Fruit fly (Drosophila melanogaster): Measurements from ENCODE around the gene G9a.

The G9a gene

dm6 chrX:255369-255768 is 9.6 kb downstream of the G9a start, which contains the start of gene cin (continued):
- TF ChIP-seq ac (GFP tag; optimal IDR thresholded peaks at IDR 0.05) (no peak), Trl (optimal IDR thresholded peaks at IDR 0.05) (no peak), Trl (GFP tag; optimal IDR thresholded peaks at IDR 0.05) (no peak), fd96Cb (tag; optimal IDR thresholded peaks at IDR 0.05) (peak; percentile 17), al (GFP tag; IDR thresholded peaks at IDR 0.05) (no peak), CG30020 (tag; optimal IDR thresholded peaks at IDR 0.05) (peak; percentile 20), unpg (GFP tag; optimal IDR thresholded peaks at IDR 0.05) (peak; percentile 46), Tbp (GFP tag; optimal IDR thresholded peaks at IDR 0.05) (no peak), CG17186 (GFP tag; optimal IDR thresholded peaks at IDR 0.05) (no peak), CG13424 (tag; optimal IDR thresholded peaks at IDR 0.05) (peak; percentile 7), CG13894 (tag; optimal IDR thresholded peaks at IDR 0.05) (no peak), CG11456 (GFP tag; IDR thresholded peaks at IDR 0.05) (no peak), Awh (GFP tag; IDR thresholded peaks at IDR 0.05) (no peak), CG17361 (GFP tag; IDR thresholded peaks at IDR 0.05) (peak; percentile 62), CG8290 (GFP tag; optimal IDR thresholded peaks at IDR 0.05) (no peak), CG8290 (tag; optimal IDR thresholded peaks at IDR 0.05) (no peak), Gug (GFP tag; IDR thresholded peaks at IDR 0.05) (no peak), CG7271 (tag; optimal IDR thresholded peaks at IDR 0.05) (no peak), B-H1 (GFP tag; IDR thresholded peaks at IDR 0.05) (no peak), pita (GFP tag; optimal IDR thresholded peaks at IDR 0.05) (no peak), CG6654 (GFP tag; optimal IDR thresholded peaks at IDR 0.05) (no peak), Asciz (GFP tag; optimal IDR thresholded peaks at IDR 0.05) (no peak), zen (tag; optimal IDR thresholded peaks at IDR 0.05) (peak; percentile 42), az2 (GFP tag; optimal IDR thresholded peaks at IDR 0.05) (peak; percentile 31), CG4707 (GFP tag; optimal IDR thresholded peaks at IDR 0.05) (no peak), twi (tag; optimal IDR thresholded peaks at IDR 0.05) (peak; percentile 0)

DNA sequence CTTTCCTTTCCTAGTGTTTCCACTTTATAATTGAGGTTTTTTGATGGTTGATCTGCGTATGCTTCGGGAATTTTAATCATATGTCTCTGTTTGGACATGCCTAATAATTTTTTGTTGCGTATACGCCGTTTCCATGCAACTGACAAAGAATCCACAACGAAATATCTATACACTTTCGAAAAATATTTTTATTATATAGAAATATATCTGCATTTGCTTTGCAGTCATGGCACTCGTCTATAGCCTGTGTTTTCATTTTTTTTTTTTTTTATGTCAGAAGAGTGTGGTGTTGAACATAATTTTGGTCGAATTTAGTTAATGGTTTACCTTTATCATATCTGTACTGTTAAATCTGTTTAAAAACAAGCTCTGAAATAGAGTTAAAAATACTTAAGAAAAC is 17.1 kb downstream of the G9a start:
- TF ChIP-seq D19A (tag; optimal IDR thresholded peaks at IDR 0.05) (peak; percentile 78), dmrt99B (tag; optimal IDR thresholded peaks at IDR 0.05) (no peak), gem (tag; optimal IDR thresholded peaks at IDR 0.05) (peak; percentile 1), gt (GFP tag; IDR thresholded peaks at IDR 0.05) (no peak), bcd (GFP tag; optimal IDR thresholded peaks at IDR 0.05) (no peak), ara (GFP tag; IDR thresholded peaks at IDR 0.05) (no peak), gro (GFP tag; optimal IDR thresholded peaks at IDR 0.05) (no peak), Side (GFP tag; optimal IDR thresholded peaks at IDR 0.05) (no peak), Med (GFP tag) (peak; percentile 1), lbe (GFP tag; optimal IDR thresholded peaks at IDR 0.05) (peak; percentile 5), CG1529 (GFP tag; optimal IDR thresholded peaks at IDR 0.05) (no peak)

DNA sequence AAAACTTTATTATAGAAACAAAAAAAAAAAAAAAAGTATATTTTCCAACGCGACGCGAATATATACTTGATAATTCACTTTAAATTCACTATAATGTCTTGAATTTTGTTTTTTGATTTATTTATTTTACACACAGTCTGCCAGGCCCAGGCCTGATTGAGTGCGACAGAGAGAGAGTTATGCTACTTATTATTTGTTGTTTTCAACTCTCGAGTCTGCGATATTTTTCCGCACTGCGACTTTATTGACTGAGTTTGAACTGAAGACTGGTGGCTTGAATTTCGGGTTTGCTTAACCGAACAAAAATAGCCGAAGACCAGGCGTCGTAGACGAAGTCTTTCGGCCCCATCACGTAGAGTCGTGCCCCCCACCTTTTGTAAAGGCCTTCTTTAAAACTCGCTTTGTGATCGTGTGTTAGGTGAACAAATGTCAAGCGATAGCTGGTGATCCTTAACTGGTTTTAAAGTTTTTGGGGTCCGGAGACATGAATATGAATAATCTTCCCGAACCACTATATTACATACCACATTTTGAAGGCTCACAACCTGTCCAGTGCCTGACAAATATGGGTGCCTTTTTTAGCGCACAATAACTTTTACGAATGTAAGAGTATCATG is 18.1 kb downstream of the G9a start, which contains the start of gene CG13377:
CG13377 (minus strand) TSS at position 272 of the 617 bp plus-strand sequence.
- TF ChIP-seq CG10979 (tag; optimal IDR thresholded peaks at IDR 0.05) (peak; percentile 25), CG4820 (GFP tag; optimal IDR thresholded peaks at IDR 0.05) (peak; percentile 3), CG3847 (GFP tag; IDR thresholded peaks at IDR 0.05) (no peak), CG12391 (tag; optimal IDR thresholded peaks at IDR 0.05) (peak; percentile 31), disco-r (GFP tag; optimal IDR thresholded peaks at IDR 0.05) (no peak), ssp (GFP tag; IDR thresholded peaks at IDR 0.05) (no peak), zen2 (GFP tag; IDR thresholded peaks at IDR 0.05; ENCODE audit: partially characterized antibody) (no peak), CG10267 (tag; optimal IDR thresholded peaks at IDR 0.05) (peak; percentile 16), slbo (GFP tag; IDR thresholded peaks at IDR 0.05) (peak; percentile 57), wdn (GFP tag; IDR thresholded peaks at IDR 0.05) (no peak), dmrt99B (tag; optimal IDR thresholded peaks at IDR 0.05) (peak; percentile 29), CG18262 (tag; optimal IDR thresholded peaks at IDR 0.05) (peak; percentile 30), Sin3A (optimal IDR thresholded peaks at IDR 0.05) (no peak), eyg (GFP tag; optimal IDR thresholded peaks at IDR 0.05) (no peak), CG5953 (GFP tag; IDR thresholded peaks at IDR 0.05) (0 out of 2 replicates have a peak, but pooled peaks have one; percentile 11), sens-2 (GFP tag; IDR thresholded peaks at IDR 0.05) (no peak), lbe (GFP tag; optimal IDR thresholded peaks at IDR 0.05) (peak; percentile 5)
